Fruit fly (Drosophila melanogaster) ovary, adult (tissue): ENCODE measurements around the gene CG15020.

Experiments used
- CG17801 ChIP-seq: fragments of 200-800 bp; optimal IDR thresholded peaks from 2 replicates; lab custom pipeline; 2019; ENCODE audit warnings: missing biosample characterization, mild to moderate bottlenecking, missing genetic modification characterization, moderate library complexity; ENCODE audit not compliant: partially characterized antibody

CG15020 gene

DNA sequence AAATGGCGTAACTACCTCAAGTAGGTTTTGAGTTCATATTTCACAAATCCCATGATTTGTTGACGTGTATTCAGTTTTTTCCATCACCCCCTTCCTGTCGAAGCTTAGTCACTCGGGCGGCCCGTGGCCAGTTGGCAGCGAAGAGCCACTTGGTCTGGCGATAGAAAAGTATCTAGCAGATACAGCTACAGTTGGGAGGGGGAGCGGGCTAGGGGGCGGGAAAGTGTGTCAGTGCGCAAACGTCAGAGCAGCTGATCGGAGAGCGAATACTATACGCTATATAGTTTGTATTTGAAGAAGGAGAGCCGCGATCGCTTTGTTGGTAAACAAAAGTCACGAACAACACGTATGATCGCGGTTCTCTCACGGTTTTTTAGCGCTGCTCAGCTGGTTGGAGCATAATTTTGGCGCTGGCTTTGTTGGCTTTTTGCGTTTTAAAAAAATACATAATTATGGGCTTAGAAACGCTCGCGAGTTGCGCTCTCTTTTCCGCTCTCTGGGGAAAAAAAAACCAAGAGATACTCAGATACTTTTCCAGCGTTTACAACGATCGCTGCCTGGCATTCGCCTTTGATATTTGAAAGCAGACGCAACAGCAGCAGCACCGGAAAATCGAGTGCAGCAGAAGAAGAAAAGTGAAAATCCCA, 7.5 kb upstream of the CG15020 start:
- peak; percentile 10 for TF ChIP-seq CG17801 (GFP tag; lab: Kevin White, UChicago)

dm6 chr3L:4414579-4414978, 6.9 kb upstream of the CG15020 start:
- TF ChIP-seq CG17801 (GFP tag; lab: Kevin White, UChicago): no peak

DNA sequence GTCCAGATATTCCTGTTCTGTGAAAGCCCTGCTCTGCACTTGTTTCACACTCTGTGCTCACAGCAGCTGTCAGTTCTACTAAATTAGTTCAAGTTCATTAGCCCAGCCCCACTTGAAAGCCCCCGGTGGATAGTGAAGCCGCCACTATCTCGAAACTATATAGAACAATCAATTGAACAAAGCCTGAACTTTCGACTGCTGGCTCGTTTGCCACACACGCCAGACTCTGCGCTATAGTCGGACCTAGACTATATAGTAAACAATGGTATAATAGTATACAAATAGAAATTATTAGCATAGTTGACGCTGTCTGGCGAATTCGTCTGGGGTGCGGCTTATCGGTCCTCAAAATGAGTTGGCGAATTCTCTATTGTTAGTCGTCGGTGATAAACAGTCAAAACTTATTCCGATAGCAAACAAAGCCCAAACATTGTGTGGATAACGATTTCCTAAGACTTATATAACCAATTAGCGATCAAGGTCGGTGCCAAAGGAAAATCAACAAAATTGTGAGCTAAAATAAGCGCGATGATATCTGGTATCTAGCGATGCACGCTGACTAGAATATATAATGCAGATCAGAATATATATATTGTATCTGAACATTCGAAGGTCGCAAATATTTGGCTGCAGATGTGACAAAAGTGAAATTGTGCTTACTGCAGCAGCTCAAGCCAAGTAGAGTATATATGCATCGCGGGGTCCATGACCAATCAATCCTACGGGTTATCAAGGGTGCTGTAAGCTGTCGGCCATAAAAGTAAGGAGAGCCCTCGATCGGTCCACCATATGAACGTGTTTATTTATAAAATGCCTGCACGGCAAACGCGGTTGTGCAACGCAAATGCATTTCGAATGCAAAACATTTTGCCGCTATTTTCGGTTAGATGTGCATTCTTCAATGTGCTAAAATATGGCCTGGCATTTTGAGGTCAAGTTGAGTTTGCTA, 5.9 kb upstream of the CG15020 start:
- no peak for TF ChIP-seq CG17801 (GFP tag; lab: Kevin White, UChicago)

- no peak for TF ChIP-seq CG17801 (GFP tag; lab: Kevin White, UChicago)
These were observed 4.4 kb upstream of the CG15020 start for dm6 chr3L:4417068-4417467.

dm6 chr3L:4417543-4417942, 3.9 kb upstream of the CG15020 start:
- no peak for TF ChIP-seq CG17801 (GFP tag; lab: Kevin White, UChicago)

- TF ChIP-seq CG17801 (GFP tag; lab: Kevin White, UChicago): no peak
These were observed 5.1 kb downstream of the CG15020 start for dm6 chr3L:4426581-4426980.

DNA sequence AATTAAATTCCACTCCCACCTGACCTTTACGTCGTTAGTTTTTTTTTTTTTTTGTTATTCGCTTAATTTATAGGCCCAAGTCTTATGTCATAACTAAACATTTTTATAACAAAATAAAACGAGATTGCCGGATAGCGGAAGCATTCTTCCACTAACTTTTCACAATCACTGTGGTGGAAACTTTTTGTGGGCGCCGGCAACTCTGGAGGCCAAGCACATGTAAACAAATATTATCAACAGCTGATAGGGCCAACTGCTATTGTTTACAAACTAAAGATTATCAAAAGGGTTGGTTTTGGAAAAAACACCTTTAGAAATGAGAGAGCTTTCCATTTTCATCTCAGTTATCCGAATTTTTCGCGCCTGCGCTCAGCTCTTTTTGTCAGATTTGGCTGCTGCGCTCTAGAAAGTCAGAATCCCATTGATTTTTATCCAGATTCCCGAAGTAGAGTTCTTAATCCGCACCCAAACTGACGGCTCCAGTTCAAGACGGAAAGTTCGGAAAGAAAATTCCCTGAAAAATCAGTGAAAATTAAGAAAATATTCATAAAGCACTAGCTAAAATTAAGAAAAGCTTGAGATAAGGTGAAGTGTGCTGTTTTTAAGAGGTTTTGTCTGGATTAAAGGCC, 7.6 kb downstream of the CG15020 start, which contains the start of gene nAChRbeta1:
Gene nAChRbeta1 (plus strand): TSS at position 432 of the 629 bp plus-strand sequence.
- TF ChIP-seq CG17801 (GFP tag; lab: Kevin White, UChicago): no peak

- no peak for TF ChIP-seq CG17801 (GFP tag; lab: Kevin White, UChicago)
These were observed 8.9 kb downstream of the CG15020 start for dm6 chr3L:4430331-4430730.

- TF ChIP-seq CG17801 (GFP tag; lab: Kevin White, UChicago): no peak
These were observed 9.8 kb downstream of the CG15020 start for dm6 chr3L:4431111-4431730.

DNA sequence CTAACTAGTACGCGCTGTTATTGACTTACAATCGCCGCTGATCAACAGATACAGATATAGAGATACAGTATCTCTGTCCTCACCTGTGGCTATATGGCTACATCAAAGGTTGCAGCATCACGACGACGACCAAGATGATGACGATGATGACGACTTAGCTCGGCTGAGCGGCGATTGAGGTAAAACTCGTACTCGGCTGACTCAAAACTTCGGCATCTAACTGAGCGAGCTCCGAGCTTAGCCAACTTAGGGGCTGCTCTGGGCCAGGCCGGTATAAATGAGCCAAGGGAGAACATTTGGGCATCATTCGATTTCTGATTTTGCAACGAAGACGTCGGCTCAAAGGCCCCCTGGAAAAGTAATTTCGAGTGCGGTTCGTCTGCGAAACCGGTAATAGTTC, 15.0 kb downstream of the CG15020 start, which contains the start of gene CG15021:
Gene CG15021 (plus strand): TSS at position 301 of the 400 bp plus-strand sequence.
- TF ChIP-seq CG17801 (GFP tag; lab: Kevin White, UChicago): no peak

DNA sequence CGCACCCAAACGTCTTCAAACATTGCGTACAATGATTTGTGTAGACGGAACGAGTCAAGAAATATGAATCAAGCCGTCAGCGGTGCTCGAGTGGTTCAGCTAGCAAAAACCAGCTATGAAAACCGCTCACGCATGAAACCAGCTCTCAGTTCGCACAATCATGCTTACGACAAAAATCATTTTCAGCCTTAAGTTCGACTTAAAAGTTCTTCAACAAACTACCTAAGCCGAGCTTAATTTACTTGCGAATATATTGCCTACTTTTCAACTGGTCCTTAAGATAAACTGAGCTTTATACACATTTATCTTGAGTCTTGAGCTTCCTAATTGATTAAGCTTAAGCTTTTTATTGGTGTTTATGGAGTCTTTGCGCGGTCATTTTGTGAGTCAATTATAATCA, 18.7 kb downstream of the CG15020 start:
- no peak for TF ChIP-seq CG17801 (GFP tag; lab: Kevin White, UChicago)

dm6 chr3L:4442168-4442567, 20.7 kb downstream of the CG15020 start:
- no peak for TF ChIP-seq CG17801 (GFP tag; lab: Kevin White, UChicago)

- no peak for TF ChIP-seq CG17801 (GFP tag; lab: Kevin White, UChicago)
These were observed 24.4 kb downstream of the CG15020 start for dm6 chr3L:4445824-4446223.

dm6 chr3L:4446273-4446672, 24.8 kb downstream of the CG15020 start, which contains the start of gene CG12607:
Gene CG12607 (plus strand): TSS chr3L:4446573.
- no peak for TF ChIP-seq CG17801 (GFP tag; lab: Kevin White, UChicago)

DNA sequence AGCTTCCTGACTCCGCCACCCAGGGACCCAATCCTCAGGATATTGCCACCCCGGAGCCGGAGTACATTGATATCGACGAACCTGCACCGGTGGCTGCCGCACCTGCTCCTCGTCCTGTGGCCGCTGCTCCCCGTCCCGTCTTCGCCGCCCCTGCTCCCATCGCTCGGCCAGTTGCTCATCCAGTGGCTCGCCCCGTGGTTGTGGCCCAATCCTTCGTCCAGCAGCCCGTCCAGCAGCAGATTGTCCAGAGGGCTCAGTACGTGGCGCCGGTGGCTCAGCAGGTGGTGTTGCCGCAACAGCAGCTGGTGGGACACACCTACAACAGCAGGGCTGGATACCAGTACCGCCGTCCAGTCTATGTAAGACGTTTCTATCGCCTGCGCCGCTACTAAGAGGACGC, 25.8 kb downstream of the CG15020 start:
- no peak for TF ChIP-seq CG17801 (GFP tag; lab: Kevin White, UChicago)
